Worm (Caenorhabditis elegans): Measurements from ENCODE around the gene K08F4.3.

DNA sequence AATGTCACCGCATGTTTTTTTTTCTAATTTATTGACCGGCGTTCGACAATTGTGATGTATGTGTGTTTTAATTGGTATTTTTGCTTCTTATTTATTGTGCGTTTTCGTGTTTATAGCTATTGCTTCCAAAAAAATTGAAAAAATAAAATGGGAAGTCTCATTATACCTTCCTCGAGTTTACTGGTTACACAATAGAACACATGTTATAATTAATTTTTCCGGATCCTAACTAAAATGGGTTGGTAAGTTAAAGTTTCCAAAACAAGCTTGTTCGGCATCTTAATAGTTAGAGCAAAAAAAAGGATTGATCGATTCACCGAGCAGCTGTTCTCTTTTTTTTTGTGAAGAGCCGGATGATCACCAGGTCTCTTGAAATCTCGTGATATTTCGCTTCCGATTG lies 26.4 kb downstream of the K08F4.3 start, which contains the start of gene ttr-54:
- TF ChIP-seq unc-62 (GFP tag; optimal IDR thresholded peaks at IDR 0.05) (no peak), nhr-28 (tag; optimal IDR thresholded peaks at IDR 0.05) (no peak), pha-4 (tag; optimal IDR thresholded peaks at IDR 0.05) (no peak), tbx-2 (tag; optimal IDR thresholded peaks at IDR 0.05) (no peak)
